Fruit fly (Drosophila melanogaster) whole organism, embryonic: Measurements from ENCODE around the gene CG32302.

Source experiments
- CG11456 ChIP-seq: fragments of 200-800 bp; sonication (Bioruptor generic); IDR thresholded peaks from 3 replicates; pipeline ENCODE4 v1.3.6; 2022; ENCODE audit warnings: missing biosample characterization, missing genetic modification characterization
- CG3847 ChIP-seq: fragments of 200-800 bp; sonication (Bioruptor generic); IDR thresholded peaks from 2 replicates; pipeline ENCODE4 v1.3.6; 2022; ENCODE audit warnings: missing biosample characterization, missing genetic modification characterization
- CG7556 ChIP-seq: fragments of 200-800 bp; sonication (Bioruptor generic); optimal IDR thresholded peaks from 2 replicates; lab custom pipeline; 2017; ENCODE audit warnings: missing biosample characterization, mild to moderate bottlenecking, missing genetic modification characterization
- Eip74EF ChIP-seq, 2 experiments: fragments of 200-800 bp in 1 of 2; fragments of >200 bp in 1 of 2; sonication (Bioruptor generic) in 1 of 2; optimal IDR thresholded peaks; 2 replicates each; lab custom pipeline; 2017 to 2019; ENCODE audit warnings: missing biosample characterization in 2 of 2, missing genetic modification characterization in 2 of 2, mild to moderate bottlenecking in 1 of 2, moderate library complexity in 1 of 2
- Scr ChIP-seq: fragments of 200-800 bp; sonication (Bioruptor generic); IDR thresholded peaks from 2 replicates; pipeline ENCODE4 v1.3.6; 2022; ENCODE audit warnings: missing biosample characterization, missing genetic modification characterization; ENCODE audit not compliant: partially characterized antibody
- al ChIP-seq: fragments of 200-800 bp; sonication (Bioruptor generic); IDR thresholded peaks from 2 replicates; pipeline ENCODE4 v1.3.6; 2022; ENCODE audit warnings: missing biosample characterization, missing genetic modification characterization
- bsh ChIP-seq, 2 experiments: fragments of 200-800 bp; sonication (Bioruptor generic); optimal IDR thresholded peaks; 2 replicates each; lab custom pipeline; 2017 to 2018; ENCODE audit warnings: mild to moderate bottlenecking in 2 of 2, missing biosample characterization in 2 of 2, missing genetic modification characterization in 2 of 2, moderate library complexity in 1 of 2
- gsb ChIP-seq: fragments of 200-800 bp; sonication (Bioruptor generic); IDR thresholded peaks from 2 replicates; pipeline ENCODE4 v1.3.6; 2022; ENCODE audit warnings: missing biosample characterization, missing genetic modification characterization
- lab ChIP-seq: fragments of 200-800 bp; sonication (Bioruptor generic); optimal IDR thresholded peaks from 3 replicates; lab custom pipeline; 2017; ENCODE audit warnings: missing biosample characterization, missing genetic modification characterization, mild to moderate bottlenecking, moderate library complexity, missing genetic modification reagents
- mirr ChIP-seq: fragments of 200-800 bp; sonication (Bioruptor generic); optimal IDR thresholded peaks from 3 replicates; lab custom pipeline; 2018; ENCODE audit warnings: missing biosample characterization, mild to moderate bottlenecking, missing genetic modification characterization
- pan ChIP-seq, 4 experiments: fragments of >200 bp in 3 of 4; fragments of 200-800 bp in 1 of 4; sonication (Bioruptor generic) in 1 of 4; optimal IDR thresholded peaks in 3 of 4; IDR thresholded peaks in 1 of 4; 2 replicates each; pipeline versions ENCODE4 v1.3.6 to Lab custom; 2017 to 2022; ENCODE audit warnings: missing biosample characterization in 2 of 4, missing genetic modification characterization in 2 of 4, mixed read lengths in 1 of 4
- tll ChIP-seq, 2 experiments: fragments of 200-800 bp in 1 of 2; fragments of >200 bp in 1 of 2; sonication (Bioruptor generic) in 1 of 2; optimal IDR thresholded peaks; 2 replicates each; lab custom pipeline; 2017 to 2019; ENCODE audit warnings: missing biosample characterization in 2 of 2, missing genetic modification characterization in 2 of 2, mild to moderate bottlenecking in 1 of 2, moderate library complexity in 1 of 2

dm6 chr3L:2248335-2248734 is 20.3 kb upstream of the CG32302 start, which contains the start of gene CG32305:
- TF ChIP-seq gsb (GFP tag; lab: Robert Waterston, UW) (no peak), Scr (GFP tag; lab: Robert Waterston, UW) (no peak), lab (GFP tag; lab: Kevin White, UChicago) (no peak), CG11456 (GFP tag; lab: Robert Waterston, UW) (no peak), pan (optimal IDR thresholded peaks at IDR 0.05; lab: Kevin White, UChicago) (no peak), pan (GFP tag; optimal IDR thresholded peaks at IDR 0.05 in 1 of 2, IDR thresholded peaks at IDR 0.05 in 1 of 2) (no peak), bsh (GFP tag; optimal IDR thresholded peaks at IDR 0.05; lab: Kevin White, UChicago) (no peak), al (no peak), mirr (GFP tag; lab: Kevin White, UChicago) (no peak), CG7556 (GFP tag; lab: Kevin White, UChicago) (no peak), CG3847 (GFP tag; lab: Robert Waterston, UW) (no peak), Eip74EF (GFP tag; optimal IDR thresholded peaks at IDR 0.05; lab: Kevin White, UChicago) (no peak), tll (GFP tag; optimal IDR thresholded peaks at IDR 0.05; lab: Kevin White, UChicago) (no peak)
